Worm (Caenorhabditis elegans) whole organism, midembryonic: ENCODE data around the gene srh-207.

ENCODE experiments used
- cog-1 ChIP-seq: sonication (generic microtip); optimal IDR thresholded peaks from 2 replicates; lab custom pipeline; 2016; ENCODE audit warnings: missing genetic modification characterization, missing compliant biosample characterization
- flt-1 ChIP-seq: fragments of 200-800 bp; sonication (Bioruptor generic); IDR thresholded peaks from 2 replicates; pipeline ENCODE4 v1.3.6; 2022; ENCODE audit warnings: missing genetic modification characterization, missing compliant biosample characterization
- klf-2 ChIP-seq: fragments of 200-800 bp; sonication (Bioruptor generic); conservative IDR thresholded peaks from 2 replicates; pipeline ENCODE4 v1.3.6; 2022; ENCODE audit warnings: missing genetic modification reagents, missing genetic modification characterization, missing compliant biosample characterization
- med-1 ChIP-seq: sonication (generic microtip); optimal IDR thresholded peaks from 2 replicates; lab custom pipeline; 2017; ENCODE audit warnings: missing genetic modification characterization, mild to moderate bottlenecking, missing compliant biosample characterization, antibody characterized with exemption, missing genetic modification reagents; ENCODE audit not compliant: insufficient read depth
- tab-1 ChIP-seq: fragments of 200-800 bp; sonication (Bioruptor generic); IDR thresholded peaks from 2 replicates; pipeline ENCODE4 v1.3.6; 2022; ENCODE audit warnings: missing genetic modification characterization, missing compliant biosample characterization
- ztf-23 ChIP-seq: fragments of 200-800 bp; sonication (Bioruptor generic); IDR thresholded peaks from 2 replicates; pipeline ENCODE4 v1.3.6; 2022; ENCODE audit warnings: missing genetic modification reagents, missing genetic modification characterization, missing compliant biosample characterization

- TF ChIP-seq klf-2 (GFP tag; lab: Robert Waterston, UW) (no peak), flt-1 (GFP tag; lab: Robert Waterston, UW) (no peak), ztf-23 (GFP tag; lab: Robert Waterston, UW) (no peak), med-1 (no peak), tab-1 (GFP tag; lab: Robert Waterston, UW) (no peak), cog-1 (no peak)
Observed at ce11 chrV:18425544-18425943, 15.5 kb upstream of the srh-207 start, which contains the start of gene ZK262.19.
